Fruit fly (Drosophila melanogaster) whole organism, embryonic: Measurements from ENCODE around the gene hiro.

Source experiments
- ATbp ChIP-seq: fragments of 200-800 bp; sonication (Bioruptor generic); optimal IDR thresholded peaks from 2 replicates; lab custom pipeline; 2017; ENCODE audit warnings: missing biosample characterization, mild to moderate bottlenecking, missing genetic modification characterization, missing genetic modification reagents
- Antp ChIP-seq: fragments of 200-800 bp; sonication (Bioruptor generic); optimal IDR thresholded peaks from 3 replicates; lab custom pipeline; 2016; ENCODE audit warnings: missing biosample characterization, missing genetic modification characterization
- C15 ChIP-seq: fragments of 200-800 bp; sonication (Bioruptor generic); IDR thresholded peaks from 3 replicates; pipeline ENCODE4 v1.3.6; 2022; ENCODE audit warnings: missing biosample characterization, missing genetic modification characterization
- CG10274 ChIP-seq: fragments of 200-800 bp; sonication (Bioruptor generic); optimal IDR thresholded peaks from 3 replicates; lab custom pipeline; 2017; ENCODE audit warnings: missing biosample characterization, mild to moderate bottlenecking, missing genetic modification characterization
- CG10979 ChIP-seq: fragments of 200-800 bp; sonication (Bioruptor generic); optimal IDR thresholded peaks from 2 replicates; lab custom pipeline; 2018; ENCODE audit warnings: missing biosample characterization, mild to moderate bottlenecking, missing genetic modification characterization, moderate library complexity
- CG11723 ChIP-seq: fragments of 200-800 bp; sonication (Bioruptor generic); optimal IDR thresholded peaks from 2 replicates; lab custom pipeline; 2017; ENCODE audit warnings: missing biosample characterization, mild to moderate bottlenecking, missing genetic modification characterization
- CG12236 ChIP-seq: fragments of 200-800 bp; sonication (Bioruptor generic); optimal IDR thresholded peaks from 2 replicates; lab custom pipeline; 2016; ENCODE audit warnings: missing biosample characterization, missing genetic modification characterization
- CG12391 ChIP-seq: fragments of 200-800 bp; sonication (Bioruptor generic); optimal IDR thresholded peaks from 3 replicates; lab custom pipeline; 2018; ENCODE audit warnings: missing biosample characterization, mild to moderate bottlenecking, missing genetic modification characterization, moderate library complexity
- CG1529 ChIP-seq: fragments of 200-800 bp; sonication (Bioruptor generic); optimal IDR thresholded peaks from 3 replicates; lab custom pipeline; 2018; ENCODE audit warnings: missing biosample characterization, missing genetic modification characterization
- CG16813 ChIP-seq: fragments of 200-800 bp; sonication (Bioruptor generic); IDR thresholded peaks from 3 replicates; pipeline ENCODE4 v1.3.6; 2022; ENCODE audit warnings: missing biosample characterization, missing genetic modification characterization; ENCODE audit not compliant: partially characterized antibody
- CG16815 ChIP-seq: fragments of 200-800 bp; sonication (Bioruptor generic); optimal IDR thresholded peaks from 3 replicates; lab custom pipeline; 2017; ENCODE audit warnings: missing biosample characterization, mild to moderate bottlenecking, missing genetic modification characterization
- CG17359 ChIP-seq: fragments of 200-800 bp; sonication (Bioruptor generic); optimal IDR thresholded peaks from 3 replicates; lab custom pipeline; 2018; ENCODE audit warnings: missing biosample characterization, mild to moderate bottlenecking, missing genetic modification characterization, moderate library complexity
- CG17385 ChIP-seq: fragments of 200-800 bp; sonication (Bioruptor generic); optimal IDR thresholded peaks from 3 replicates; lab custom pipeline; 2018; ENCODE audit warnings: missing biosample characterization, mild to moderate bottlenecking, missing genetic modification characterization
- CG3407 ChIP-seq: fragments of 200-800 bp; sonication (Bioruptor generic); optimal IDR thresholded peaks from 2 replicates; lab custom pipeline; 2018; ENCODE audit warnings: missing biosample characterization, mild to moderate bottlenecking, missing genetic modification characterization
- CG7357 ChIP-seq: fragments of 200-800 bp; sonication (Bioruptor generic); IDR thresholded peaks from 3 replicates; pipeline ENCODE4 v1.3.6; 2022; ENCODE audit warnings: missing biosample characterization, missing genetic modification characterization
- CG7745 ChIP-seq: fragments of 200-800 bp; sonication (Bioruptor generic); optimal IDR thresholded peaks from 2 replicates; lab custom pipeline; 2018; ENCODE audit warnings: missing biosample characterization, mild to moderate bottlenecking, missing genetic modification characterization, moderate library complexity
- CG8089 ChIP-seq: fragments of 200-800 bp; sonication (Bioruptor generic); optimal IDR thresholded peaks from 3 replicates; lab custom pipeline; 2016; ENCODE audit warnings: missing biosample characterization, missing genetic modification characterization
- CG8281 ChIP-seq: fragments of 200-800 bp; sonication (Bioruptor generic); optimal IDR thresholded peaks from 2 replicates; lab custom pipeline; 2018; ENCODE audit warnings: missing biosample characterization, mild to moderate bottlenecking, missing genetic modification characterization, moderate library complexity
- CG9817 ChIP-seq: fragments of 200-800 bp; sonication (Bioruptor generic); optimal IDR thresholded peaks from 2 replicates; lab custom pipeline; 2018; ENCODE audit warnings: missing biosample characterization, mild to moderate bottlenecking, missing genetic modification characterization, moderate library complexity
- D ChIP-seq, 2 experiments: fragments of 200-800 bp in 1 of 2; fragments of >200 bp in 1 of 2; sonication (Bioruptor generic) in 1 of 2; optimal IDR thresholded peaks; 2 replicates in 1 of 2; 3 replicates in 1 of 2; lab custom pipeline; 2017; ENCODE audit warnings: mild to moderate bottlenecking in 1 of 2, missing biosample characterization in 1 of 2, missing genetic modification characterization in 1 of 2, missing genetic modification reagents in 1 of 2
- Dref ChIP-seq: fragments of 200-800 bp; sonication (Bioruptor generic); IDR thresholded peaks from 2 replicates; pipeline ENCODE4 v1.3.6; 2022; ENCODE audit warnings: missing biosample characterization, missing genetic modification characterization
- Fer1 ChIP-seq: fragments of 200-800 bp; sonication (Bioruptor generic); optimal IDR thresholded peaks from 2 replicates; lab custom pipeline; 2017; ENCODE audit warnings: missing biosample characterization, mild to moderate bottlenecking, missing genetic modification characterization
- H2.0 ChIP-seq: fragments of 200-800 bp; sonication (Bioruptor generic); IDR thresholded peaks from 2 replicates; pipeline ENCODE4 v1.3.6; 2022; ENCODE audit warnings: missing biosample characterization, missing genetic modification characterization
- HLH3B ChIP-seq: fragments of 200-800 bp; sonication (Bioruptor generic); IDR thresholded peaks from 2 replicates; pipeline ENCODE4 v1.3.6; 2022; ENCODE audit warnings: missing biosample characterization, missing genetic modification characterization
- HLH4C ChIP-seq: fragments of 200-800 bp; sonication (Bioruptor generic); IDR thresholded peaks from 3 replicates; pipeline ENCODE4 v1.3.6; 2022; ENCODE audit warnings: missing biosample characterization, missing genetic modification characterization; ENCODE audit not compliant: partially characterized antibody
- HmgZ ChIP-seq: fragments of 200-800 bp; sonication (Bioruptor generic); optimal IDR thresholded peaks from 2 replicates; lab custom pipeline; 2018; ENCODE audit warnings: missing biosample characterization, mild to moderate bottlenecking, missing genetic modification characterization
- Hmx ChIP-seq: fragments of 200-800 bp; sonication (Bioruptor generic); optimal IDR thresholded peaks from 2 replicates; lab custom pipeline; 2016; ENCODE audit warnings: missing biosample characterization, missing genetic modification characterization
- Hr3 ChIP-seq: fragments of 200-800 bp; sonication (Bioruptor generic); optimal IDR thresholded peaks from 3 replicates; lab custom pipeline; 2016; ENCODE audit warnings: missing biosample characterization, missing genetic modification characterization
- Kr ChIP-seq: fragments of 200-800 bp; sonication (Bioruptor generic); optimal IDR thresholded peaks from 2 replicates; lab custom pipeline; 2017; ENCODE audit warnings: missing biosample characterization, mild to moderate bottlenecking, missing genetic modification characterization
- Lpt ChIP-seq: fragments of >200 bp; optimal IDR thresholded peaks from 2 replicates; lab custom pipeline; 2018; ENCODE audit warnings: missing biosample characterization, missing genetic modification characterization
- Med ChIP-seq: fragments of 200-800 bp; sonication (Bioruptor generic); peaks from one replicate; lab custom pipeline; 2016; ENCODE audit warnings: missing biosample characterization, missing genetic modification characterization, mild to moderate bottlenecking, inconsistent platforms, moderate library complexity
- Nf-YB ChIP-seq: fragments of 200-800 bp; sonication (Bioruptor generic); optimal IDR thresholded peaks from 3 replicates; lab custom pipeline; 2019; ENCODE audit warnings: missing biosample characterization, mild to moderate bottlenecking, missing genetic modification characterization, moderate library complexity
- Side ChIP-seq: fragments of 200-800 bp; sonication (Bioruptor generic); optimal IDR thresholded peaks from 2 replicates; lab custom pipeline; 2016; ENCODE audit warnings: missing biosample characterization, missing genetic modification characterization
- Xbp1 ChIP-seq: fragments of 200-800 bp; sonication (Bioruptor generic); optimal IDR thresholded peaks from 3 replicates; lab custom pipeline; 2016; ENCODE audit warnings: missing biosample characterization, mild to moderate bottlenecking, missing genetic modification characterization
- abd-A ChIP-seq: fragments of 200-800 bp; sonication (Bioruptor generic); optimal IDR thresholded peaks from 3 replicates; lab custom pipeline; 2019; ENCODE audit warnings: missing biosample characterization, mild to moderate bottlenecking, missing genetic modification characterization, moderate library complexity
- ara ChIP-seq: fragments of 200-800 bp; sonication (Bioruptor generic); IDR thresholded peaks from 2 replicates; pipeline ENCODE4 v1.3.6; 2022; ENCODE audit warnings: missing biosample characterization, missing genetic modification characterization
- ato ChIP-seq: fragments of 200-800 bp; sonication (Bioruptor generic); IDR thresholded peaks from 2 replicates; pipeline ENCODE4 v1.3.6; 2022; ENCODE audit warnings: missing biosample characterization, missing genetic modification characterization; ENCODE audit not compliant: partially characterized antibody
- crol ChIP-seq: fragments of 200-800 bp; sonication (Bioruptor generic); IDR thresholded peaks from 2 replicates; pipeline ENCODE4 v1.3.6; 2022; ENCODE audit warnings: missing biosample characterization, missing genetic modification characterization
- gem ChIP-seq: fragments of 200-800 bp; sonication (Bioruptor generic); optimal IDR thresholded peaks from 2 replicates; lab custom pipeline; 2019; ENCODE audit warnings: missing biosample characterization, mild to moderate bottlenecking, missing genetic modification characterization, moderate library complexity
- gsb ChIP-seq: fragments of 200-800 bp; sonication (Bioruptor generic); IDR thresholded peaks from 2 replicates; pipeline ENCODE4 v1.3.6; 2022; ENCODE audit warnings: missing biosample characterization, missing genetic modification characterization
- gt ChIP-seq: fragments of 200-800 bp; sonication (Bioruptor generic); IDR thresholded peaks from 2 replicates; pipeline ENCODE4 v1.3.6; 2022; ENCODE audit warnings: missing biosample characterization, missing genetic modification characterization
- mld ChIP-seq: fragments of 200-800 bp; sonication (Bioruptor generic); IDR thresholded peaks from 3 replicates; pipeline ENCODE4 v1.3.6; 2022; ENCODE audit warnings: missing biosample characterization, missing genetic modification characterization; ENCODE audit not compliant: partially characterized antibody
- nerfin-2 ChIP-seq: fragments of 200-800 bp; sonication (Bioruptor generic); IDR thresholded peaks from 2 replicates; pipeline ENCODE4 v1.3.6; 2022; ENCODE audit warnings: missing biosample characterization, missing genetic modification characterization; ENCODE audit not compliant: partially characterized antibody
- row ChIP-seq: fragments of 200-800 bp; sonication (Bioruptor generic); IDR thresholded peaks from 3 replicates; pipeline ENCODE4 v1.3.6; 2022; ENCODE audit warnings: missing biosample characterization, missing genetic modification characterization
- sc ChIP-seq, 3 experiments: fragments of >200 bp in 2 of 3; fragments of 200-800 bp in 1 of 3; sonication (Bioruptor generic) in 1 of 3; optimal IDR thresholded peaks; 2 replicates in 2 of 3; 3 replicates in 1 of 3; lab custom pipeline; 2017; ENCODE audit warnings: mild to moderate bottlenecking in 1 of 3, missing biosample characterization in 1 of 3, missing genetic modification characterization in 1 of 3, missing genetic modification reagents in 1 of 3
- sens-2 ChIP-seq: fragments of 200-800 bp; sonication (Bioruptor generic); IDR thresholded peaks from 2 replicates; pipeline ENCODE4 v1.3.6; 2022; ENCODE audit warnings: missing biosample characterization, missing genetic modification characterization
- slou ChIP-seq: fragments of 200-800 bp; sonication (Bioruptor generic); optimal IDR thresholded peaks from 3 replicates; lab custom pipeline; 2016; ENCODE audit warnings: missing biosample characterization, missing genetic modification characterization
- tgo ChIP-seq: fragments of 200-800 bp; sonication (Bioruptor generic); IDR thresholded peaks from 3 replicates; pipeline ENCODE4 v1.3.6; 2022; ENCODE audit warnings: missing biosample characterization, missing genetic modification characterization
- trem ChIP-seq: fragments of 200-800 bp; optimal IDR thresholded peaks from 3 replicates; lab custom pipeline; 2019; ENCODE audit warnings: missing biosample characterization, mild to moderate bottlenecking, missing genetic modification characterization, moderate library complexity
- wek ChIP-seq: fragments of 200-800 bp; sonication (Bioruptor generic); optimal IDR thresholded peaks from 3 replicates; lab custom pipeline; 2018; ENCODE audit warnings: missing biosample characterization, mild to moderate bottlenecking, missing genetic modification characterization, moderate library complexity

The hiro gene

DNA sequence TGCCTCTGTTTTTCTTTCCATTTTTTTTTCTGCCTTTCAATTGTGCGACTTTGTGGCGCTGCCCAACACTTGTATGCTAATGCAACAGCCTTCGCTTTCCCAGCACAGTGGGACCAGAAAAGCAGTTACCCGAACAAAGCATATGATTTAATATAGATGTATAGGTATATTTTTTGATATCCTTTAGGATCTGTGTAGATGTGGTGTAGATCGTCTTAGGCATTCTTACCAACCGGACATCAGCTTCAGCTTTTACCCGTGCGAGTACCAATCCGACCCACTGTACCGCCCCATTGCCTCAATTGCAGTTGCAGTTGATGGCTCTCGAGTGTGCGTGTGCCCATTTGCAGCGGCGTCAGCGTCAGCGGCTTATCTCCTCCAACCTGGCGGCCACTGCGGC is 51.3 kb downstream of the hiro start (continued):
- peak; percentile 66 for TF ChIP-seq trem (tag; lab: Kevin White, UChicago)
- peak; percentile 78 for TF ChIP-seq Xbp1 (GFP tag; lab: Kevin White, UChicago)
- TF ChIP-seq CG8281 (tag; lab: Kevin White, UChicago), result peak; percentile 5
- TF ChIP-seq H2.0 (GFP tag; lab: Robert Waterston, UW), result peak; percentile 62
- no peak for TF ChIP-seq Side (GFP tag; lab: Kevin White, UChicago)
- TF ChIP-seq ATbp (GFP tag; lab: Kevin White, UChicago), result peak; percentile 80
- TF ChIP-seq HLH3B (GFP tag; lab: Robert Waterston, UW), result peak; percentile 63
- peak; percentile 60 for TF ChIP-seq CG3407
- TF ChIP-seq CG17385 (GFP tag; lab: Kevin White, UChicago), result peak; percentile 43
- TF ChIP-seq CG8089 (GFP tag; lab: Kevin White, UChicago), result peak; percentile 37
- no peak for TF ChIP-seq ato
- no peak for TF ChIP-seq Fer1 (GFP tag; lab: Kevin White, UChicago)
- TF ChIP-seq CG11723 (GFP tag; lab: Kevin White, UChicago), result peak; percentile 52
- TF ChIP-seq C15 (GFP tag; lab: Robert Waterston, UW), result no peak
- TF ChIP-seq gt (GFP tag; lab: Robert Waterston, UW), result no peak
- TF ChIP-seq CG17359 (tag; lab: Kevin White, UChicago), result peak; percentile 75
- peak; percentile 81 for TF ChIP-seq CG10979 (tag; lab: Kevin White, UChicago)
- no peak for TF ChIP-seq sc (optimal IDR thresholded peaks at IDR 0.05; lab: Kevin White, UChicago)
- TF ChIP-seq sc (GFP tag; optimal IDR thresholded peaks at IDR 0.05; lab: Kevin White, UChicago), result peak; percentile 67
- TF ChIP-seq CG12391 (tag; lab: Kevin White, UChicago), result peak; percentile 60
- TF ChIP-seq sens-2 (GFP tag; lab: Robert Waterston, UW), result 0 out of 2 replicates have a peak, but pooled peaks have one; percentile 51
- peak; percentile 77 for TF ChIP-seq ara (GFP tag; lab: Robert Waterston, UW)
- TF ChIP-seq row (GFP tag; lab: Robert Waterston, UW), result peak; percentile 71
- peak; percentile 54 for TF ChIP-seq CG1529 (GFP tag; lab: Kevin White, UChicago)
- peak; percentile 89 for TF ChIP-seq Med (GFP tag; lab: Kevin White, UChicago)
- peak; percentile 64 for TF ChIP-seq tgo (GFP tag; lab: Robert Waterston, UW)
- TF ChIP-seq Hmx (GFP tag; lab: Kevin White, UChicago), result no peak
- TF ChIP-seq Nf-YB (GFP tag; lab: Kevin White, UChicago), result peak; percentile 37
- no peak for TF ChIP-seq CG16813
- no peak for TF ChIP-seq Kr (GFP tag; lab: Kevin White, UChicago)
- no peak for TF ChIP-seq slou
- no peak for TF ChIP-seq D (optimal IDR thresholded peaks at IDR 0.05; lab: Kevin White, UChicago)
- peak; percentile 73 for TF ChIP-seq D (GFP tag; optimal IDR thresholded peaks at IDR 0.05; lab: Kevin White, UChicago)
- no peak for TF ChIP-seq crol
- no peak for TF ChIP-seq CG12236 (GFP tag; lab: Kevin White, UChicago)
- no peak for TF ChIP-seq nerfin-2 (GFP tag; lab: Robert Waterston, UW)
- no peak for TF ChIP-seq HLH4C
- no peak for TF ChIP-seq CG7745 (tag; lab: Kevin White, UChicago)
- no peak for TF ChIP-seq abd-A (tag; lab: Kevin White, UChicago)
- TF ChIP-seq CG7357 (GFP tag; lab: Robert Waterston, UW), result peak; percentile 51; the same call in 2 of the 3 replicates
- TF ChIP-seq mld (GFP tag; lab: Robert Waterston, UW), result no peak
- TF ChIP-seq gem (tag; lab: Kevin White, UChicago), result peak; percentile 82
- peak; percentile 21 for TF ChIP-seq Antp
- TF ChIP-seq HmgZ (tag; lab: Kevin White, UChicago), result no peak
- no peak for TF ChIP-seq CG10274 (GFP tag; lab: Kevin White, UChicago)
- peak; percentile 57 for TF ChIP-seq Hr3
- TF ChIP-seq Lpt (GFP tag; lab: Kevin White, UChicago), result no peak
- TF ChIP-seq gsb (GFP tag; lab: Robert Waterston, UW), result no peak
- no peak for TF ChIP-seq wek
- peak; percentile 24 for TF ChIP-seq CG9817 (tag; lab: Kevin White, UChicago)
- TF ChIP-seq CG16815 (GFP tag; lab: Kevin White, UChicago), result peak; percentile 55
- no peak for TF ChIP-seq Dref (GFP tag; lab: Robert Waterston, UW)
